Worm (Caenorhabditis elegans) whole organism, L4 larva: ENCODE measurements around the gene gcy-32.

Experiments used
- R02D3.7 ChIP-seq: fragments of 150-350 bp; sonication (generic microtip); optimal IDR thresholded peaks from 3 replicates; lab custom pipeline; 2014; ENCODE audit warnings: missing biosample characterization, missing genetic modification characterization
- ceh-62 ChIP-seq: sonication (generic microtip); optimal IDR thresholded peaks from 2 replicates; lab custom pipeline; 2017; ENCODE audit warnings: missing biosample characterization, missing genetic modification characterization
- ces-1 ChIP-seq: fragments of 150-350 bp; sonication (generic microtip); optimal IDR thresholded peaks from 4 replicates; lab custom pipeline; 2014; ENCODE audit warnings: missing biosample characterization, missing genetic modification reagents, missing genetic modification characterization
- lin-15B ChIP-seq: fragments of 150-350 bp; sonication (generic microtip); optimal IDR thresholded peaks from 3 replicates; lab custom pipeline; 2014; ENCODE audit warnings: missing biosample characterization, missing genetic modification characterization
- nhr-25 ChIP-seq: sonication (generic microtip); optimal IDR thresholded peaks from 2 replicates; lab custom pipeline; 2017; ENCODE audit warnings: missing genetic modification characterization, mild to moderate bottlenecking, missing compliant biosample characterization, antibody characterized with exemption, moderate library complexity, borderline replicate concordance; ENCODE audit not compliant: insufficient read depth
- nhr-6 ChIP-seq: fragments of 150-350 bp; optimal IDR thresholded peaks from 2 replicates; lab custom pipeline; 2014; ENCODE audit warnings: missing biosample characterization, missing genetic modification characterization
- zag-1 ChIP-seq: fragments of 150-350 bp; optimal IDR thresholded peaks from 2 replicates; lab custom pipeline; 2014; ENCODE audit warnings: missing biosample characterization, missing genetic modification characterization

DNA sequence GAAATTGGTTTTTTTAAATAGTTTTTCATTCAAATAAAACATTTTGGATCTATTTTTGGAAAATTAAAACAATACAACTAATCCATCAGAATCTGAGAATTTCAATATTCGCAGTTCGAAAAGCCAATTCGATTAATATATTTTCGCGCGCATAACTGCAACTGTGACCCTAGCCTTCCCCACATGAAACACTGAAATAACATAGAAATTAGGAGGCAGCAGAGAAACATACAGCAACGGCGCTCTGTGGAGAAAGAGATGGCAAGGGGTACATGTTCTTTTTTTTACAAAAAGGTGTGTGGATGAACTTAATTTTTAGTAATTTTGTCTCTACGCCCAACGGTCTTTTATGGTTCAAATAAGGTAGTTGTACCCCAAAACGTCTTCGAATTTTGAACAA, 35.1 kb downstream of the gcy-32 start:
- TF ChIP-seq lin-15B (tag; lab: Kevin White, UChicago) (no peak), R02D3.7 (tag; lab: Kevin White, UChicago) (no peak), nhr-6 (peak; percentile 20), zag-1 (tag; lab: Kevin White, UChicago) (no peak), ceh-62 (no peak), nhr-25 (no peak), ces-1 (GFP tag; lab: Kevin White, UChicago) (no peak)
